Worm (Caenorhabditis elegans) whole organism, young adult: Measurements from ENCODE around the gene cab-1.

ENCODE experiments used
- B0019.2 ChIP-seq: fragments of 200-800 bp; sonication (Bioruptor generic); conservative IDR thresholded peaks from 2 replicates; pipeline ENCODE4 v1.3.6; 2022; ENCODE audit warnings: missing genetic modification reagents, missing genetic modification characterization, missing compliant biosample characterization
- B0261.1 ChIP-seq: sonication (generic microtip); optimal IDR thresholded peaks from 2 replicates; lab custom pipeline; 2016; ENCODE audit warnings: mild to moderate bottlenecking, missing genetic modification characterization, moderate library complexity, missing compliant biosample characterization
- F49E8.2 ChIP-seq: sonication (generic microtip); optimal IDR thresholded peaks from 3 replicates; lab custom pipeline; 2017; ENCODE audit warnings: missing genetic modification characterization, mild to moderate bottlenecking, missing compliant biosample characterization, antibody characterized with exemption, moderate library complexity; ENCODE audit not compliant: insufficient read depth
- F57A8.1 ChIP-seq: fragments of 200-800 bp; sonication (Bioruptor generic); optimal IDR thresholded peaks from 2 replicates; lab custom pipeline; 2018; ENCODE audit warnings: mild to moderate bottlenecking, missing genetic modification characterization, moderate library complexity, missing compliant biosample characterization
- F57C9.4 ChIP-seq: sonication (generic microtip); optimal IDR thresholded peaks from 2 replicates; lab custom pipeline; 2017; ENCODE audit warnings: mild to moderate bottlenecking, missing genetic modification characterization, missing compliant biosample characterization
- K12H6.12 ChIP-seq: fragments of 200-800 bp; sonication (Bioruptor generic); optimal IDR thresholded peaks from 2 replicates; lab custom pipeline; 2018; ENCODE audit warnings: mild to moderate bottlenecking, missing genetic modification characterization, missing compliant biosample characterization
- Y53G8AR.9 ChIP-seq: fragments of 200-800 bp; sonication (Bioruptor generic); conservative IDR thresholded peaks from 2 replicates; pipeline ENCODE4 v1.3.6; 2022; ENCODE audit warnings: missing genetic modification reagents, missing genetic modification characterization, missing compliant biosample characterization
- Y56A3A.18 ChIP-seq: fragments of 200-800 bp; sonication (Bioruptor generic); IDR thresholded peaks from 2 replicates; pipeline ENCODE4 v1.3.6; 2022; ENCODE audit warnings: missing genetic modification reagents, missing genetic modification characterization, missing compliant biosample characterization
- Y79H2A.3 ChIP-seq: fragments of 200-800 bp; sonication (Bioruptor generic); conservative IDR thresholded peaks from 2 replicates; pipeline ENCODE4 v1.3.6; 2022; ENCODE audit warnings: missing genetic modification reagents, missing genetic modification characterization, missing compliant biosample characterization
- aptf-2 ChIP-seq: fragments of 200-800 bp; sonication (Bioruptor generic); conservative IDR thresholded peaks from 2 replicates; pipeline ENCODE4 v1.3.6; 2022; ENCODE audit warnings: missing genetic modification reagents, missing genetic modification characterization, missing compliant biosample characterization
- attf-5 ChIP-seq: fragments of 200-800 bp; sonication (Bioruptor generic); optimal IDR thresholded peaks from 2 replicates; lab custom pipeline; 2018; ENCODE audit warnings: mild to moderate bottlenecking, missing genetic modification characterization, missing compliant biosample characterization
- ceh-100 ChIP-seq: fragments of 200-800 bp; sonication (Bioruptor generic); IDR thresholded peaks from 2 replicates; pipeline ENCODE4 v1.3.6; 2022; ENCODE audit warnings: missing genetic modification reagents, missing genetic modification characterization, missing compliant biosample characterization
- ceh-91 ChIP-seq: fragments of 200-800 bp; sonication (Bioruptor generic); IDR thresholded peaks from 2 replicates; pipeline ENCODE4 v1.3.6; 2022; ENCODE audit warnings: missing genetic modification reagents, missing genetic modification characterization, missing compliant biosample characterization
- dpl-1 ChIP-seq: fragments of 150-350 bp; optimal IDR thresholded peaks from 2 replicates; lab custom pipeline; 2014; ENCODE audit warnings: missing biosample characterization, missing genetic modification reagents, missing genetic modification characterization
- efl-1 ChIP-seq: fragments of 150-350 bp; optimal IDR thresholded peaks from 2 replicates; lab custom pipeline; 2014; ENCODE audit warnings: missing biosample characterization, missing genetic modification reagents, missing genetic modification characterization
- egl-18 ChIP-seq: fragments of 200-800 bp; sonication (Bioruptor generic); IDR thresholded peaks from 2 replicates; pipeline ENCODE4 v1.3.6; 2022; ENCODE audit warnings: missing genetic modification reagents, missing genetic modification characterization, missing compliant biosample characterization
- fkh-3 ChIP-seq: sonication (generic microtip); optimal IDR thresholded peaks from 2 replicates; lab custom pipeline; 2016; ENCODE audit warnings: mild to moderate bottlenecking, missing genetic modification characterization, missing compliant biosample characterization
- hmg-1.2 ChIP-seq: fragments of 200-800 bp; sonication (Bioruptor generic); IDR thresholded peaks from 2 replicates; pipeline ENCODE4 v1.3.6; 2022; ENCODE audit warnings: missing genetic modification reagents, missing genetic modification characterization, missing compliant biosample characterization
- hrde-1 ChIP-seq: sonication (generic microtip); optimal IDR thresholded peaks from 2 replicates; lab custom pipeline; 2016; ENCODE audit warnings: missing genetic modification characterization, mild to moderate bottlenecking, missing compliant biosample characterization, moderate library complexity, missing genotype, missing genetic modification reagents, borderline replicate concordance
- let-607 ChIP-seq, 2 experiments: fragments of 200-800 bp in 1 of 2; sonication (Bioruptor generic) in 1 of 2; sonication (generic microtip) in 1 of 2; optimal IDR thresholded peaks; 2 replicates each; lab custom pipeline; 2016 to 2018; ENCODE audit warnings: mild to moderate bottlenecking in 2 of 2, missing compliant biosample characterization in 2 of 2, missing genetic modification characterization in 2 of 2, moderate library complexity in 2 of 2, missing genotype in 1 of 2
- lsl-1 ChIP-seq: fragments of 200-800 bp; sonication (Bioruptor generic); optimal IDR thresholded peaks from 2 replicates; lab custom pipeline; 2018; ENCODE audit warnings: mild to moderate bottlenecking, missing genetic modification characterization, moderate library complexity, missing compliant biosample characterization
- madf-10 ChIP-seq: sonication (generic microtip); optimal IDR thresholded peaks from 2 replicates; lab custom pipeline; 2016; ENCODE audit warnings: mild to moderate bottlenecking, missing genetic modification characterization, missing compliant biosample characterization
- madf-3 ChIP-seq: fragments of 200-800 bp; sonication (Bioruptor generic); IDR thresholded peaks from 2 replicates; pipeline ENCODE4 v1.3.6; 2022; ENCODE audit warnings: missing genetic modification reagents, missing genetic modification characterization, missing compliant biosample characterization
- madf-6 ChIP-seq: fragments of 200-800 bp; sonication (Bioruptor generic); IDR thresholded peaks from 2 replicates; pipeline ENCODE4 v1.3.6; 2022; ENCODE audit warnings: missing genetic modification reagents, missing genetic modification characterization, missing compliant biosample characterization
- mel-28 ChIP-seq: sonication (generic microtip); optimal IDR thresholded peaks from 2 replicates; lab custom pipeline; 2016; ENCODE audit warnings: borderline replicate concordance, mild to moderate bottlenecking, missing genetic modification characterization, missing compliant biosample characterization
- mes-4 ChIP-seq: sonication (generic microtip); optimal IDR thresholded peaks from 2 replicates; lab custom pipeline; 2016; ENCODE audit warnings: missing genotype, missing genetic modification characterization, missing compliant biosample characterization
- nfya-1 ChIP-seq: sonication (generic microtip); optimal IDR thresholded peaks from 2 replicates; lab custom pipeline; 2017; ENCODE audit warnings: antibody characterized with exemption, missing compliant biosample characterization, missing genetic modification characterization, borderline replicate concordance; ENCODE audit not compliant: insufficient read depth
- nfyb-1 ChIP-seq: fragments of 200-800 bp; sonication (Bioruptor generic); IDR thresholded peaks from 2 replicates; pipeline ENCODE4 v1.3.6; 2022; ENCODE audit warnings: missing genetic modification reagents, missing genetic modification characterization, missing compliant biosample characterization
- nhr-80 ChIP-seq: sonication (generic microtip); optimal IDR thresholded peaks from 2 replicates; lab custom pipeline; 2016; ENCODE audit warnings: missing genetic modification characterization, missing compliant biosample characterization
- pha-4 ChIP-seq: fragments of 150-350 bp; sonication (generic microtip); optimal IDR thresholded peaks from 2 replicates; lab custom pipeline; 2014; ENCODE audit warnings: missing biosample characterization, missing genetic modification reagents, missing genetic modification characterization
- sdz-38 ChIP-seq: sonication (generic microtip); optimal IDR thresholded peaks from 2 replicates; lab custom pipeline; 2016; ENCODE audit warnings: missing genotype, missing genetic modification characterization, missing compliant biosample characterization
- snpc-1.3 ChIP-seq: sonication (generic microtip); optimal IDR thresholded peaks from 2 replicates; lab custom pipeline; 2017; ENCODE audit warnings: missing genetic modification characterization, mild to moderate bottlenecking, missing compliant biosample characterization, antibody characterized with exemption, moderate library complexity, missing genotype, missing genetic modification reagents; ENCODE audit not compliant: insufficient read depth
- snpc-4 ChIP-seq, 5 experiments: fragments of 150-350 bp in 1 of 5; sonication (generic microtip) in 4 of 5; optimal IDR thresholded peaks; 2 replicates each; lab custom pipeline; 2014 to 2018; ENCODE audit warnings: missing genetic modification characterization in 5 of 5, missing biosample characterization in 3 of 5, antibody characterized with exemption in 2 of 5, mild to moderate bottlenecking in 2 of 5, missing compliant biosample characterization in 2 of 5, missing genotype in 2 of 5, moderate library complexity in 2 of 5, missing genetic modification reagents in 1 of 5
- somi-1 ChIP-seq: fragments of 200-800 bp; sonication (Bioruptor generic); optimal IDR thresholded peaks from 2 replicates; lab custom pipeline; 2018; ENCODE audit warnings: mild to moderate bottlenecking, missing genetic modification characterization, missing compliant biosample characterization
- sptf-2 ChIP-seq: fragments of 200-800 bp; sonication (Bioruptor generic); optimal IDR thresholded peaks from 2 replicates; lab custom pipeline; 2018; ENCODE audit warnings: mild to moderate bottlenecking, missing genetic modification characterization, missing compliant biosample characterization
- tlf-1 ChIP-seq: fragments of 200-800 bp; sonication (Bioruptor generic); optimal IDR thresholded peaks from 2 replicates; lab custom pipeline; 2018; ENCODE audit warnings: mild to moderate bottlenecking, missing genetic modification characterization, missing compliant biosample characterization
- xnd-1 ChIP-seq: sonication (generic microtip); optimal IDR thresholded peaks from 2 replicates; lab custom pipeline; 2016; ENCODE audit warnings: missing genotype, missing genetic modification reagents, missing genetic modification characterization, missing compliant biosample characterization
- zfh-2 ChIP-seq: fragments of 200-800 bp; sonication (Bioruptor generic); conservative IDR thresholded peaks from 2 replicates; pipeline ENCODE4 v1.3.6; 2022; ENCODE audit warnings: missing genetic modification reagents, missing genetic modification characterization, missing compliant biosample characterization
- ztf-26 ChIP-seq: sonication (generic microtip); optimal IDR thresholded peaks from 2 replicates; lab custom pipeline; 2017; ENCODE audit warnings: missing genetic modification characterization, missing compliant biosample characterization
- ztf-3 ChIP-seq: fragments of 200-800 bp; sonication (Bioruptor generic); optimal IDR thresholded peaks from 2 replicates; lab custom pipeline; 2018; ENCODE audit warnings: mild to moderate bottlenecking, missing genetic modification characterization, missing compliant biosample characterization

Gene cab-1

ce11 chrX:12227130-12227529 is 14.4 kb upstream of the cab-1 start:
- TF ChIP-seq snpc-4 (GFP tag; optimal IDR thresholded peaks at IDR 0.05; lab: Kevin White, UChicago) (no peak), snpc-4 (tag; optimal IDR thresholded peaks at IDR 0.05; lab: Kevin White, UChicago) (peak in 2 of 4 experiments; percentile 79 to 83), ceh-91 (GFP tag; lab: Robert Waterston, UW) (no peak), madf-6 (no peak), let-607 (tag; optimal IDR thresholded peaks at IDR 0.05; lab: Kevin White, UChicago) (no peak), egl-18 (GFP tag; lab: Robert Waterston, UW) (no peak), sdz-38 (tag; lab: Kevin White, UChicago) (no peak), mel-28 (no peak)

ce11 chrX:12225970-12226369 is 13.3 kb upstream of the cab-1 start, which contains the start of gene cest-9.1:
TSS of gene cest-9.1 (plus strand) at chrX:12226182.
- no peak for TF ChIP-seq ztf-26 (tag; lab: Kevin White, UChicago)
- peak; percentile 10 for TF ChIP-seq nhr-80

- TF ChIP-seq nfyb-1 (GFP tag; lab: Robert Waterston, UW): no peak
- peak; percentile 38 for TF ChIP-seq nhr-80
These were observed 10.0 kb upstream of the cab-1 start for ce11 chrX:12222723-12223122.

DNA sequence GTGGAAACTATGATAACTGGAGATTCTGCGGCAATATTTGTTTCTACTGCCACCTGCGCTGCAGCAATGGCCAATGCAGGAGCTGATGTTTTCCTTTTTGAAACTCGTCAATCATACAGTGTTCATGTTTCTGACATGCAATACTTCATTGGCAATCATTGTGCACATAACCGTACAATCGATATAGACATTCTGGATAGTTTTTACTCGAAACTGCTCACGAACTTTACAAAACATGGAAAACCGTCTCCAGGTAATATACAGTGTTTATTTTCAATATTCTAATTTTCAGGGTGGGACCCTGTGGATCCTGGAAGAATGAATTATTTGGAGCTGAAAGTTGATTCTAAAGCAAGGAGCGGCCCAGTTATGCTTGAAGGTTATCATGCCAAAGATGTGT is 9.1 kb upstream of the cab-1 start, which contains the start of gene cest-9.2:
cest-9.2 (plus strand) TSS at position 301 of the 400 bp plus-strand sequence.
- TF ChIP-seq F57C9.4 (tag; lab: Kevin White, UChicago) (no peak), Y79H2A.3 (GFP tag; lab: Robert Waterston, UW) (no peak), B0261.1 (tag; lab: Kevin White, UChicago) (no peak), F57A8.1 (GFP tag; lab: Kevin White, UChicago) (no peak), fkh-3 (no peak), Y53G8AR.9 (GFP tag; lab: Robert Waterston, UW) (no peak), aptf-2 (GFP tag; lab: Robert Waterston, UW) (no peak), snpc-1.3 (tag; lab: Kevin White, UChicago) (no peak), tlf-1 (no peak), B0019.2 (GFP tag; lab: Robert Waterston, UW) (no peak), pha-4 (tag; lab: Kevin White, UChicago) (no peak), xnd-1 (tag; lab: Kevin White, UChicago) (no peak), mes-4 (no peak), madf-10 (no peak)
- TF ChIP-seq, all 124 proteins: peak for 0

DNA sequence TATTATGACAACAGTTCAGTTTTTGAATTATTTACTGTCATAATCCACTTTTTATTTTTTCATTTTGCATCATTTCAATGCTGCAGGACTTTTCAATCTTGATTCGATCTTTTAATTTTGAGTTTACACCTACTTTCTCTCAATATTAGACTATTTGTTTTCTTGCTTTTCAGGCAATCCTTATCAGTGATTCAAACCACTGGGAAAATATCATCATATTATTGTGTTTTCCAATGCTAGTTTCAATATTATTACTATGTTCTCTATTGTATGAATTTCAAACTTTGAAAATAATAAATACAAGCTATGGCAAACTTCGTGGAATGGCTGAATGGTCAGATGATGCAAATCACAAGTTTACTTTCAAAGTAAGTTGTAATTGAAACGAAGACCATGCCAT is 6.8 kb upstream of the cab-1 start, which contains the start of gene cest-8:
cest-8 (plus strand) TSS at position 184 of the 400 bp plus-strand sequence.
- TF ChIP-seq Y56A3A.18: no peak
- TF ChIP-seq lsl-1 (GFP tag; lab: Kevin White, UChicago): no peak
- TF ChIP-seq egl-18 (GFP tag; lab: Robert Waterston, UW): no peak
- no peak for TF ChIP-seq hrde-1
- TF ChIP-seq K12H6.12 (tag; lab: Kevin White, UChicago): no peak
- no peak for TF ChIP-seq efl-1 (GFP tag; lab: Kevin White, UChicago)
- TF ChIP-seq madf-6: no peak
- TF ChIP-seq hmg-1.2 (GFP tag; lab: Robert Waterston, UW): no peak
- TF ChIP-seq nfya-1 (tag; lab: Kevin White, UChicago): no peak
- TF ChIP-seq ceh-100: no peak
- TF ChIP-seq dpl-1 (GFP tag; lab: Kevin White, UChicago): no peak
- TF ChIP-seq attf-5 (GFP tag; lab: Kevin White, UChicago): no peak
- no peak for TF ChIP-seq somi-1 (GFP tag; lab: Kevin White, UChicago)
- TF ChIP-seq zfh-2: no peak
- no peak for TF ChIP-seq sptf-2 (GFP tag; lab: Kevin White, UChicago)
- no peak for TF ChIP-seq F49E8.2 (tag; lab: Kevin White, UChicago)
- no peak for TF ChIP-seq madf-3
- no peak for TF ChIP-seq ztf-3 (GFP tag; lab: Kevin White, UChicago)
